Fruit fly (Drosophila melanogaster): ENCODE measurements around the gene tws.

tws gene

dm6 chr3R:10168483-10169064 lies 29.0 kb upstream of the tws start (continued):
- TF ChIP-seq CG10631 (GFP tag; optimal IDR thresholded peaks at IDR 0.05) = peak; percentile 55
- TF ChIP-seq cyc (GFP tag; optimal IDR thresholded peaks at IDR 0.05) = peak; percentile 64
- peak; percentile 39 for TF ChIP-seq fkh (GFP tag; optimal IDR thresholded peaks at IDR 0.05)
- no peak for TF ChIP-seq CG32006 (GFP tag; optimal IDR thresholded peaks at IDR 0.05)
- TF ChIP-seq lz (GFP tag; optimal IDR thresholded peaks at IDR 0.05) = peak; percentile 47
- TF ChIP-seq CG11762 (GFP tag; optimal IDR thresholded peaks at IDR 0.05; ENCODE audit: insufficient read depth) = no peak
- TF ChIP-seq CG9139 (GFP tag; optimal IDR thresholded peaks at IDR 0.05) = peak; percentile 29
- TF ChIP-seq esn (GFP tag; optimal IDR thresholded peaks at IDR 0.05) = peak; percentile 66

- TF ChIP-seq vri (GFP tag; optimal IDR thresholded peaks at IDR 0.05) = no peak
- TF ChIP-seq CG11902 (GFP tag; optimal IDR thresholded peaks at IDR 0.05) = no peak
- no peak for TF ChIP-seq svp (GFP tag)
- peak; percentile 14 for TF ChIP-seq fkh (GFP tag; optimal IDR thresholded peaks at IDR 0.05)
Measured at dm6 chr3R:10167280-10167679, 27.7 kb upstream of the tws start.

- no peak for TF ChIP-seq lz (GFP tag; optimal IDR thresholded peaks at IDR 0.05)
- peak; percentile 79 for TF ChIP-seq vri (GFP tag; optimal IDR thresholded peaks at IDR 0.05)
- peak; percentile 38 for TF ChIP-seq esn (GFP tag; optimal IDR thresholded peaks at IDR 0.05)
- TF ChIP-seq topi (GFP tag; optimal IDR thresholded peaks at IDR 0.05) = no peak
- peak; percentile 41 for TF ChIP-seq Sox102F (GFP tag; optimal IDR thresholded peaks at IDR 0.05)
- TF ChIP-seq CG15336 (GFP tag; IDR thresholded peaks at IDR 0.05) = no peak
- no peak for TF ChIP-seq CG31627 (GFP tag; optimal IDR thresholded peaks at IDR 0.05)
- no peak for TF ChIP-seq svp (GFP tag)
- TF ChIP-seq salr (GFP tag; optimal IDR thresholded peaks at IDR 0.05) = no peak
- TF ChIP-seq CG6854 (GFP tag; optimal IDR thresholded peaks at IDR 0.05) = peak; percentile 17
- no peak for TF ChIP-seq CG8119 (GFP tag; IDR thresholded peaks at IDR 0.05)
- TF ChIP-seq Hr38 (GFP tag; optimal IDR thresholded peaks at IDR 0.05) = no peak
Measured at dm6 chr3R:10166334-10166733, 26.8 kb upstream of the tws start.

- TF ChIP-seq CG1621 (tag; optimal IDR thresholded peaks at IDR 0.05) (no peak), ss (GFP tag; optimal IDR thresholded peaks at IDR 0.05) (no peak), CG11902 (GFP tag; optimal IDR thresholded peaks at IDR 0.05) (peak; percentile 7), eg (GFP tag; IDR thresholded peaks at IDR 0.05) (no peak), Hr4 (GFP tag; optimal IDR thresholded peaks at IDR 0.05) (no peak), Sox14 (GFP tag; optimal IDR thresholded peaks at IDR 0.05) (peak; percentile 65), CG7368 (GFP tag; optimal IDR thresholded peaks at IDR 0.05) (no peak), pdm3 (GFP tag; optimal IDR thresholded peaks at IDR 0.05) (no peak), net (GFP tag; optimal IDR thresholded peaks at IDR 0.05) (no peak), Sox15 (GFP tag; optimal IDR thresholded peaks at IDR 0.05) (no peak), lz (GFP tag; optimal IDR thresholded peaks at IDR 0.05) (peak; percentile 26), cyc (GFP tag; optimal IDR thresholded peaks at IDR 0.05) (no peak), Met (GFP tag; optimal IDR thresholded peaks at IDR 0.05) (no peak), CG6163 (GFP tag; IDR thresholded peaks at IDR 0.05) (no peak), fd59A (GFP tag; optimal IDR thresholded peaks at IDR 0.05) (no peak), CG10631 (GFP tag; optimal IDR thresholded peaks at IDR 0.05) (no peak), CG31627 (GFP tag; optimal IDR thresholded peaks at IDR 0.05) (peak; percentile 43), CG15336 (GFP tag; IDR thresholded peaks at IDR 0.05) (no peak), CG8632 (GFP tag; optimal IDR thresholded peaks at IDR 0.05) (no peak), Hr39 (GFP tag; optimal IDR thresholded peaks at IDR 0.05) (peak; percentile 47), CG6854 (GFP tag; optimal IDR thresholded peaks at IDR 0.05) (no peak), CG8119 (GFP tag; IDR thresholded peaks at IDR 0.05) (no peak), CG32006 (GFP tag; optimal IDR thresholded peaks at IDR 0.05) (no peak), CG10669 (GFP tag; optimal IDR thresholded peaks at IDR 0.05) (no peak), CG8319 (GFP tag; optimal IDR thresholded peaks at IDR 0.05) (no peak), achi (GFP tag; optimal IDR thresholded peaks at IDR 0.05) (no peak), dac (GFP tag; optimal IDR thresholded peaks at IDR 0.05) (no peak), Blimp-1 (GFP tag; optimal IDR thresholded peaks at IDR 0.05) (peak; percentile 42), CG3919 (GFP tag; optimal IDR thresholded peaks at IDR 0.05) (no peak), topi (GFP tag; optimal IDR thresholded peaks at IDR 0.05) (no peak), esn (GFP tag; optimal IDR thresholded peaks at IDR 0.05) (peak; percentile 52), CG11294 (GFP tag; IDR thresholded peaks at IDR 0.05) (no peak), fkh (GFP tag; optimal IDR thresholded peaks at IDR 0.05) (no peak), Ets21C (GFP tag; optimal IDR thresholded peaks at IDR 0.05) (no peak)
Measured at dm6 chr3R:10161163-10161562, 21.6 kb upstream of the tws start, which contains the start of gene CG6254. TSS of gene CG6254 (minus strand) at chr3R:10161331.

Data from whole organism, prepupa.